Fruit fly (Drosophila melanogaster): ENCODE measurements around the gene CG11911.

CG11911 gene

DNA sequence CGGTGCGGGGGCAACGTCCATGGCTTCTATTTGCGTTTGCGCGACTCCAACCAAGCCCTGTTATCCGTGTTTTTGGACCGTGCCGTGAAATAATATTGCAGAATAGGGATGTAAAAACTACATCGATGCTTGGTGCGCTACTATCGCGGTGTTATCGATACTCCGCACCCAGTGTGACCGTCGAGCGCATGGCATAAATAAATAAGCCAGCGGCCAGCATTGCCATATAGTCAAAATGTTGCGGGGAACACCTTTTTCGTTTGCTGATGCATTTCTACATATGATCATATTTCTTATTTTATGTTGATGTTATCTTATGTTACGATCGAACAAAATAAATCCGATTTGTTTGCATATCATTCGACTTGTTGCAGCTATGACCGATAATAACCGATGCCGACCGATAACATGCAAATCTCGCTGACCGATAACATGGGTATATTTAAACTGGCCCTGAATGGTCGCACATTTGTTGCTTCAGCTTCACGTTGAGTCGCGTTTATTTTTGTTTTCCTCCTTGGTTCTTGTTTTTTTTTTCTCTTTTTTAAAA is 43.9 kb downstream of the CG11911 start, which contains the start of gene smo:
Gene smo, plus strand, starts transcription at position 461 of the 550 bp plus-strand sequence.
- TF ChIP-seq CG14711 (tag; optimal IDR thresholded peaks at IDR 0.05) (peak; percentile 17), tj (GFP tag; optimal IDR thresholded peaks at IDR 0.05) (peak; percentile 21), ovo (GFP tag; optimal IDR thresholded peaks at IDR 0.05) (no peak), CG7045 (GFP tag; optimal IDR thresholded peaks at IDR 0.05) (no peak), cnc (optimal IDR thresholded peaks at IDR 0.05) (no peak), kay (GFP tag; ENCODE audit: borderline replicate concordance) (no peak), CG7101 (tag; optimal IDR thresholded peaks at IDR 0.05) (no peak), toe (GFP tag; optimal IDR thresholded peaks at IDR 0.05) (no peak), CG11617 (GFP tag; optimal IDR thresholded peaks at IDR 0.05) (no peak), bab1 (GFP tag; optimal IDR thresholded peaks at IDR 0.05) (peak; percentile 33), CG33017 (tag; optimal IDR thresholded peaks at IDR 0.05) (no peak), Mnt (GFP tag; optimal IDR thresholded peaks at IDR 0.05) (peak; percentile 75), Hr96 (GFP tag; optimal IDR thresholded peaks at IDR 0.05) (no peak), cic (GFP tag; optimal IDR thresholded peaks at IDR 0.05) (no peak), CG1620 (GFP tag; optimal IDR thresholded peaks at IDR 0.05) (peak; percentile 25), pad (GFP tag; optimal IDR thresholded peaks at IDR 0.05) (no peak), CG12768 (GFP tag; optimal IDR thresholded peaks at IDR 0.05) (no peak), Crg-1 (GFP tag; optimal IDR thresholded peaks at IDR 0.05) (peak; percentile 1), Clk (GFP tag; optimal IDR thresholded peaks at IDR 0.05) (no peak), CG5204 (GFP tag; optimal IDR thresholded peaks at IDR 0.05) (no peak)

DNA sequence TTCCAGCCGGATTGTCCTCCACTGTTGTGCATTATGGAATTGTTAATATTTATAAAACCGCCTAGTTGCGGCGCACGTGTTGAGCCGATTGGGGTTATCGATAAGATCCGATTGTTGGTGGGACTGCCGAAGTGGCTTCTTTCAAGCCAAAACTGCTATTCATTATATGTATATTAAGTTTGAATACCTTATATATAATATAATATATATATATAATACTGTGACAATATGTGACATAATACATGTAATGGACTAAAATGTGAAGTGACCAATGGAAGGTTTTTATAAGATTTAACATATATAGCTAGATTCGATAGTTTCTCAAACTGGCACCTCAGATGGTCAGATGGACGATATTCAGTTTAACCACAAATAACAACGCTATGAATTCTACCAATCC is 47.4 kb downstream of the CG11911 start, which contains the start of the genes mbm and CG11555:
Gene mbm, minus strand, starts transcription at position 113 of the 400 bp plus-strand sequence.
Gene CG11555, plus strand, starts transcription at position 234 of the 400 bp plus-strand sequence.
- TF ChIP-seq tj (GFP tag; optimal IDR thresholded peaks at IDR 0.05) (no peak), kay (GFP tag; ENCODE audit: borderline replicate concordance) (no peak), CG1620 (GFP tag; optimal IDR thresholded peaks at IDR 0.05) (no peak), CG11617 (GFP tag; optimal IDR thresholded peaks at IDR 0.05) (peak; percentile 41), Mnt (GFP tag; optimal IDR thresholded peaks at IDR 0.05) (peak; percentile 97), Clk (GFP tag; optimal IDR thresholded peaks at IDR 0.05) (no peak), cic (GFP tag; optimal IDR thresholded peaks at IDR 0.05) (no peak), Hr96 (GFP tag; optimal IDR thresholded peaks at IDR 0.05) (no peak), CG14711 (tag; optimal IDR thresholded peaks at IDR 0.05) (peak; percentile 49), CG12768 (GFP tag; optimal IDR thresholded peaks at IDR 0.05) (no peak), CG7101 (tag; optimal IDR thresholded peaks at IDR 0.05) (peak; percentile 48), CG5204 (GFP tag; optimal IDR thresholded peaks at IDR 0.05) (no peak), Crg-1 (GFP tag; optimal IDR thresholded peaks at IDR 0.05) (no peak), CG33017 (tag; optimal IDR thresholded peaks at IDR 0.05) (peak; percentile 47), ovo (GFP tag; optimal IDR thresholded peaks at IDR 0.05) (no peak), CG7045 (GFP tag; optimal IDR thresholded peaks at IDR 0.05) (no peak), cnc (optimal IDR thresholded peaks at IDR 0.05) (no peak), toe (GFP tag; optimal IDR thresholded peaks at IDR 0.05) (no peak), pad (GFP tag; optimal IDR thresholded peaks at IDR 0.05) (peak; percentile 3), bab1 (GFP tag; optimal IDR thresholded peaks at IDR 0.05) (peak; percentile 29)

DNA sequence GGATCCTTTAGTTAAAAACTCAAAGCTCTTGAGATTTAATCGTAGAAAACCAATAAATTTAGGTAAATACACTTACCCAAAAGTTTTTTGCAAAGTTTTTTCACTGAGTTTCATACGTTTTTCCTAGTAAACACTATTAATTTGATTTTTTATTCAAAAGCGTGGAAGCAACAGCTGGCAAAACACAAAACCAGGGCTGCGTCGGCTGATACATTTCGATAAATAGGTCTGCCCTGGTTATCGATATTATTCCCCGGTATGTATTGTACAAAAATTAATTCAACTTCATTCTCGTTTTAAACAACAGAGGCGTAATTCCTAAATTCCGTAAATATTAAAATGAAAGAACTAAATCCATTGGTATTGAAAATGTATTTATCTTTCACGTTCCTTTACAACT is 49.5 kb downstream of the CG11911 start, which contains the start of gene Dus1:
Gene Dus1, minus strand, starts transcription at position 192 of the 400 bp plus-strand sequence.
- TF ChIP-seq Mnt (GFP tag; optimal IDR thresholded peaks at IDR 0.05): peak; percentile 66
- TF ChIP-seq Hr96 (GFP tag; optimal IDR thresholded peaks at IDR 0.05): no peak
- TF ChIP-seq bab1 (GFP tag; optimal IDR thresholded peaks at IDR 0.05): peak; percentile 59

All from whole organism, adult.